Worm (Caenorhabditis elegans): Measurements from ENCODE around the gene srw-62.

Gene srw-62

ce11 chrII:7777320-7777978, 47.8 kb upstream of the srw-62 start, which contains the start of gene mthf-1:
mthf-1 (minus strand) TSS chrII:7777823.
- TF ChIP-seq snpc-4 (tag; optimal IDR thresholded peaks at IDR 0.05): no peak
- no peak for TF ChIP-seq mxl-2 (GFP tag; conservative IDR thresholded peaks at IDR 0.05)
- TF ChIP-seq nhr-48 (tag; optimal IDR thresholded peaks at IDR 0.05): peak; percentile 53
- TF ChIP-seq hlh-11 (tag; optimal IDR thresholded peaks at IDR 0.05): peak; percentile 69
- TF ChIP-seq T26A8.4 (GFP tag; IDR thresholded peaks at IDR 0.05): peak; percentile 11; the same call in 1 of the 2 replicates
- TF ChIP-seq ama-1 (optimal IDR thresholded peaks at IDR 0.05): peak; percentile 79
- TF ChIP-seq F49E8.2 (tag; optimal IDR thresholded peaks at IDR 0.05; ENCODE audit: borderline replicate concordance): no peak
- peak; percentile 77 for TF ChIP-seq dmd-6 (GFP tag; IDR thresholded peaks at IDR 0.05)
- peak; percentile 15 for TF ChIP-seq T20F7.1 (GFP tag; optimal IDR thresholded peaks at IDR 0.05)
- TF ChIP-seq pqm-1 (tag; optimal IDR thresholded peaks at IDR 0.05): peak; percentile 83
- peak; percentile 88 for TF ChIP-seq aha-1 (tag)
- TF ChIP-seq saeg-2 (GFP tag; IDR thresholded peaks at IDR 0.05): no peak
- no peak for TF ChIP-seq unc-62 (GFP tag; optimal IDR thresholded peaks at IDR 0.05 in 1 of 2)
- TF ChIP-seq unc-62 (tag; optimal IDR thresholded peaks at IDR 0.05): no peak
- TF ChIP-seq ceh-82 (tag; optimal IDR thresholded peaks at IDR 0.05): no peak
- TF ChIP-seq lsy-2 (tag; optimal IDR thresholded peaks at IDR 0.05): peak in 1 of 2 experiments; percentile 35
- peak; percentile 84 for TF ChIP-seq dve-1 (tag; optimal IDR thresholded peaks at IDR 0.05; ENCODE audit: insufficient read depth)
- TF ChIP-seq mep-1 (tag; optimal IDR thresholded peaks at IDR 0.05): peak; percentile 39
- no peak for TF ChIP-seq madf-9 (GFP tag; conservative IDR thresholded peaks at IDR 0.05)
- TF ChIP-seq nhr-102 (tag; optimal IDR thresholded peaks at IDR 0.05): peak; percentile 44
- no peak for TF ChIP-seq dmd-9 (GFP tag; IDR thresholded peaks at IDR 0.05)
- no peak for TF ChIP-seq daf-16 (GFP tag; optimal IDR thresholded peaks at IDR 0.05)
- peak; percentile 73 for TF ChIP-seq daf-16 (tag; optimal IDR thresholded peaks at IDR 0.05)
- TF ChIP-seq hlh-30 (tag; optimal IDR thresholded peaks at IDR 0.05; ENCODE audit: insufficient read depth): peak; percentile 66
- TF ChIP-seq mdl-1 (tag; optimal IDR thresholded peaks at IDR 0.05): peak in 1 of 2 experiments; percentile 26
- TF ChIP-seq nhr-6 (tag; optimal IDR thresholded peaks at IDR 0.05): peak; percentile 43
- peak; percentile 46; the same call in 1 of the 2 replicates for TF ChIP-seq pha-4 (GFP tag; IDR thresholded peaks at IDR 0.05)
- no peak for TF ChIP-seq pha-4 (tag; optimal IDR thresholded peaks at IDR 0.05)
- peak; percentile 90 for TF ChIP-seq nhr-41 (GFP tag; IDR thresholded peaks at IDR 0.05)
- TF ChIP-seq mes-2 (tag; optimal IDR thresholded peaks at IDR 0.05; ENCODE audit: poor library complexity, severe bottlenecking): peak; percentile 17
- TF ChIP-seq dpl-1 (GFP tag; optimal IDR thresholded peaks at IDR 0.05): peak; percentile 2
- TF ChIP-seq nhr-77 (tag; optimal IDR thresholded peaks at IDR 0.05): peak; percentile 44
- peak; percentile 87 for TF ChIP-seq tra-1 (GFP tag; IDR thresholded peaks at IDR 0.05)
- peak; percentile 69; the same call in 1 of the 2 replicates for TF ChIP-seq lin-1 (GFP tag; IDR thresholded peaks at IDR 0.05)
- TF ChIP-seq cey-2 (tag; optimal IDR thresholded peaks at IDR 0.05; ENCODE audit: borderline replicate concordance, insufficient read depth): peak; percentile 18
- TF ChIP-seq lin-38 (GFP tag; IDR thresholded peaks at IDR 0.05): peak; percentile 24; the same call in 1 of the 2 replicates
- TF ChIP-seq hmg-1.1 (GFP tag; IDR thresholded peaks at IDR 0.05): peak; percentile 7; the same call in 1 of the 2 replicates
- TF ChIP-seq nhr-28 (tag; optimal IDR thresholded peaks at IDR 0.05): peak; percentile 62

- TF ChIP-seq nhr-11 (tag; optimal IDR thresholded peaks at IDR 0.05) (no peak), tag-97 (GFP tag; IDR thresholded peaks at IDR 0.05) (no peak), daf-16 (GFP tag; optimal IDR thresholded peaks at IDR 0.05) (no peak), daf-16 (tag; optimal IDR thresholded peaks at IDR 0.05) (peak; percentile 97), nhr-41 (GFP tag; IDR thresholded peaks at IDR 0.05) (no peak), nhr-77 (tag; optimal IDR thresholded peaks at IDR 0.05) (no peak), dve-1 (tag; optimal IDR thresholded peaks at IDR 0.05; ENCODE audit: insufficient read depth) (peak; percentile 22), aha-1 (tag) (peak; percentile 34)
Measured at ce11 chrII:7778273-7778672, 46.9 kb upstream of the srw-62 start.
